Worm (Caenorhabditis elegans): ENCODE measurements around the gene C14A4.6.

DNA sequence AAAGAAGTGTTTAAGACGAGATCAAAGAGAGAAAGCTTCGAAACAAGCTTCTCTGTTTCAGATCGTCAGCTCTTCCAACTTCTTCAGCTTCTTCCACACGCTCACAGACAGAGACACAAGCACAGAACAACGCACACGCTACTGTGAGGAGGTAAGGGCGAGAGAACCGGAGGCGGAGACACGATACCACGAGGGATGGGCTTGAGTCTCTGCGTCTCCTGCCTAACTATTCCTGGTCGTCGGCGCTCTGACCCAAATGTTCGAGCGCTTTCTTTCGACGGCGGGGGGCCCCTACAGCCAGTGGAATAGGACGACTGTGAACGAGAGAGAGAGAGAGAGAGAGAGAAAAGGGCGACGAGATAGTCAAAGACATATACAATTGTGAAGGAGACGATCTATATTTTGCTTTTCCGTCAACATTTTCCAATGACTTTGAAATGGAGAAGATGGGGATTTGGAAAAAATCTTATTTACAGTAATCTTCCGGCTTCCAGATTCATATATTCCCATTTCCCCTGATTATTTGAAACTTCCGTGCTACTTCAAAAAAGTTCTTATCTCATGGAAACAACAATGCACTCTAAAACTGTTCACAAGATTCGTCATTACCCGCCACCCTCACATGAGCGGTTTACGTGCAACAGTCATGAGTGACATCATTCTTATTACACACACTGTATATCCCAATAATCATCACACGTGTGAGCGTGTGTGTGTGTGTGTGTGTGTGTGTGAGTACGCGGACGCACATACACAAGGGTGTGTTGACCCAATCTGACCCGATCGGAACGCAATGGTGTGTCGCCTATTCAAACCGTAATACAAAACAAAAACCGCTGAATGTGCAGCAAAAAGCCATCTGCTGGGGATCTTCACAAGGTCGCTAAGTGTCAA is 45.6 kb downstream of the C14A4.6 start:
- peak; percentile 37 for TF ChIP-seq dve-1 (tag; optimal IDR thresholded peaks at IDR 0.05)
- peak; percentile 92 for TF ChIP-seq ceh-34 (tag; optimal IDR thresholded peaks at IDR 0.05)
- no peak for TF ChIP-seq hlh-15 (tag; optimal IDR thresholded peaks at IDR 0.05)
- TF ChIP-seq nfya-1 (tag; optimal IDR thresholded peaks at IDR 0.05), result peak; percentile 94
- TF ChIP-seq ref-2 (tag; optimal IDR thresholded peaks at IDR 0.05), result peak; percentile 90
- TF ChIP-seq ets-4 (tag; optimal IDR thresholded peaks at IDR 0.05), result peak; percentile 76
- no peak for TF ChIP-seq K02D7.2 (tag; optimal IDR thresholded peaks at IDR 0.05)
- peak; percentile 2 for TF ChIP-seq gmeb-2 (tag; optimal IDR thresholded peaks at IDR 0.05)

All from whole organism, late embryonic.